Worm (Caenorhabditis elegans): ENCODE results near the gene ZC196.2.

The ZC196.2 gene

ce11 chrV:8786245-8786644, 47.0 kb downstream of the ZC196.2 start, which contains the start of gene sup-37:
Gene sup-37 (plus strand): TSS chrV:8786545.
- TF ChIP-seq klf-2 (GFP tag; conservative IDR thresholded peaks at IDR 0.05) (no peak), cog-1 (tag; optimal IDR thresholded peaks at IDR 0.05) (no peak), ztf-29 (GFP tag; IDR thresholded peaks at IDR 0.05) (no peak), T22C8.4 (GFP tag; IDR thresholded peaks at IDR 0.05) (no peak), tab-1 (GFP tag; IDR thresholded peaks at IDR 0.05) (no peak), ztf-23 (GFP tag; IDR thresholded peaks at IDR 0.05) (no peak), flt-1 (GFP tag; IDR thresholded peaks at IDR 0.05) (no peak), med-1 (GFP tag; optimal IDR thresholded peaks at IDR 0.05; ENCODE audit: insufficient read depth) (no peak), ref-1 (GFP tag; conservative IDR thresholded peaks at IDR 0.05) (no peak)

DNA sequence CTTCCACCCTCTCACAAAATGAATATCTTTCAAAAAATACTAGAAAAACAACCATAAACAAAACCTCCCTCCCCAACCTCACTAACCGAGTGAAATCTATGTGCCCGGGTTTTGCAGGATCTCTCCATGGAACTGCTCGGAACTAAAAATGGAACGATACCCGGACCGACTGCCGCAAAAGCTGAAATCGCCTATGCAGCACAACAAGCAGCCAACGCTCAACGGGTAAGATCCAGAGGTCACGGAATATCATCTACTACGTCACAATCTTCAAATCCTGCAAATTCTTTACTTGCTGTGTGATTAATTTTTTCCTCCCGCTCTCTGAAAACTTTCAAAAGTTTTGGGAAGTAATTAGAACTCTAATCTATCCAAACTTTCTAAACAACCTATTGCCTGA, 50.1 kb downstream of the ZC196.2 start:
- TF ChIP-seq med-1 (GFP tag; optimal IDR thresholded peaks at IDR 0.05; ENCODE audit: insufficient read depth) = no peak
- TF ChIP-seq T22C8.4 (GFP tag; IDR thresholded peaks at IDR 0.05) = no peak
- no peak for TF ChIP-seq ref-1 (GFP tag; conservative IDR thresholded peaks at IDR 0.05)
- TF ChIP-seq klf-2 (GFP tag; conservative IDR thresholded peaks at IDR 0.05) = no peak
- TF ChIP-seq ztf-29 (GFP tag; IDR thresholded peaks at IDR 0.05) = no peak
- no peak for TF ChIP-seq flt-1 (GFP tag; IDR thresholded peaks at IDR 0.05)
- no peak for TF ChIP-seq cog-1 (tag; optimal IDR thresholded peaks at IDR 0.05)
- no peak for TF ChIP-seq ztf-23 (GFP tag; IDR thresholded peaks at IDR 0.05)
- TF ChIP-seq tab-1 (GFP tag; IDR thresholded peaks at IDR 0.05) = no peak
